Fruit fly (Drosophila melanogaster) whole organism, embryonic: ENCODE results near the gene spd-2.

Experiments
- CG10147 ChIP-seq: fragments of 200-800 bp; sonication (Bioruptor generic); optimal IDR thresholded peaks from 2 replicates; lab custom pipeline; 2019; ENCODE audit warnings: missing biosample characterization, mild to moderate bottlenecking, missing genetic modification characterization, moderate library complexity
- CG10321 ChIP-seq: fragments of 200-800 bp; sonication (Bioruptor generic); IDR thresholded peaks from 2 replicates; pipeline ENCODE4 v1.3.6; 2022; ENCODE audit warnings: missing biosample characterization, missing genetic modification characterization
- CG12071 ChIP-seq: fragments of 200-800 bp; sonication (Bioruptor generic); optimal IDR thresholded peaks from 3 replicates; lab custom pipeline; 2018; ENCODE audit warnings: missing biosample characterization, mild to moderate bottlenecking, missing genetic modification characterization
- CG12155 ChIP-seq: fragments of 200-800 bp; sonication (Bioruptor generic); optimal IDR thresholded peaks from 3 replicates; lab custom pipeline; 2016; ENCODE audit warnings: missing biosample characterization, missing genetic modification characterization
- CG12236 ChIP-seq: fragments of 200-800 bp; sonication (Bioruptor generic); optimal IDR thresholded peaks from 2 replicates; lab custom pipeline; 2016; ENCODE audit warnings: missing biosample characterization, missing genetic modification characterization
- CG13775 ChIP-seq: fragments of 200-800 bp; sonication (Bioruptor generic); optimal IDR thresholded peaks from 3 replicates; lab custom pipeline; 2017; ENCODE audit warnings: missing biosample characterization, mild to moderate bottlenecking, missing genetic modification characterization
- CG1603 ChIP-seq: fragments of 200-800 bp; sonication (Bioruptor generic); optimal IDR thresholded peaks from 2 replicates; lab custom pipeline; 2019; ENCODE audit warnings: missing biosample characterization, mild to moderate bottlenecking, missing genetic modification characterization, moderate library complexity
- CG17385 ChIP-seq: fragments of 200-800 bp; sonication (Bioruptor generic); optimal IDR thresholded peaks from 3 replicates; lab custom pipeline; 2018; ENCODE audit warnings: missing biosample characterization, mild to moderate bottlenecking, missing genetic modification characterization
- CG17612 ChIP-seq: fragments of 200-800 bp; sonication (Bioruptor generic); IDR thresholded peaks from 2 replicates; pipeline ENCODE4 v1.3.6; 2022; ENCODE audit warnings: missing biosample characterization, missing genetic modification characterization
- CG18476 ChIP-seq: fragments of 200-800 bp; sonication (Bioruptor generic); optimal IDR thresholded peaks from 2 replicates; lab custom pipeline; 2016; ENCODE audit warnings: missing biosample characterization, mild to moderate bottlenecking, missing genetic modification characterization
- CG31224 ChIP-seq: fragments of 200-800 bp; sonication (Bioruptor generic); IDR thresholded peaks from 2 replicates; pipeline ENCODE4 v1.3.6; 2022; ENCODE audit warnings: missing biosample characterization, missing genetic modification characterization
- CG4404 ChIP-seq: fragments of 200-800 bp; sonication (Bioruptor generic); IDR thresholded peaks from 2 replicates; pipeline ENCODE4 v1.3.6; 2022; ENCODE audit warnings: missing biosample characterization, missing genetic modification characterization
- CG8089 ChIP-seq: fragments of 200-800 bp; sonication (Bioruptor generic); optimal IDR thresholded peaks from 3 replicates; lab custom pipeline; 2016; ENCODE audit warnings: missing biosample characterization, missing genetic modification characterization
- CG8359 ChIP-seq: fragments of 200-800 bp; sonication (Bioruptor generic); optimal IDR thresholded peaks from 2 replicates; lab custom pipeline; 2017; ENCODE audit warnings: missing biosample characterization, mild to moderate bottlenecking, missing genetic modification characterization, borderline replicate concordance
- CG8944 ChIP-seq: fragments of 200-800 bp; sonication (Bioruptor generic); optimal IDR thresholded peaks from 3 replicates; lab custom pipeline; 2016; ENCODE audit warnings: missing biosample characterization, missing genetic modification characterization
- CG9609 ChIP-seq: fragments of 200-800 bp; sonication (Bioruptor generic); optimal IDR thresholded peaks from 3 replicates; lab custom pipeline; 2016; ENCODE audit warnings: missing biosample characterization, missing genetic modification characterization
- Chrac-16 ChIP-seq: fragments of 200-800 bp; sonication (Bioruptor generic); optimal IDR thresholded peaks from 3 replicates; lab custom pipeline; 2016; ENCODE audit warnings: missing biosample characterization, missing genetic modification characterization
- Hey ChIP-seq: fragments of 200-800 bp; sonication (Bioruptor generic); optimal IDR thresholded peaks from 3 replicates; lab custom pipeline; 2018; ENCODE audit warnings: missing biosample characterization, mild to moderate bottlenecking, missing genetic modification characterization
- Lim3 ChIP-seq: fragments of 200-800 bp; sonication (Bioruptor generic); IDR thresholded peaks from 2 replicates; pipeline ENCODE4 v1.3.6; 2022; ENCODE audit warnings: missing biosample characterization, missing genetic modification characterization
- Mrtf ChIP-seq: fragments of 200-800 bp; sonication (Bioruptor generic); IDR thresholded peaks from 3 replicates; pipeline ENCODE4 v1.3.6; 2022; ENCODE audit warnings: missing biosample characterization, missing genetic modification characterization
- NC2α ChIP-seq: fragments of 200-800 bp; sonication (Bioruptor generic); optimal IDR thresholded peaks from 2 replicates; lab custom pipeline; 2016; ENCODE audit warnings: missing biosample characterization, missing genetic modification characterization
- NC2β ChIP-seq: fragments of 200-800 bp; sonication (Bioruptor generic); optimal IDR thresholded peaks from 2 replicates; lab custom pipeline; 2016; ENCODE audit warnings: missing biosample characterization, missing genetic modification characterization
- NK7.1 ChIP-seq: fragments of 200-800 bp; sonication (Bioruptor generic); optimal IDR thresholded peaks from 3 replicates; lab custom pipeline; 2016; ENCODE audit warnings: missing biosample characterization, missing genetic modification characterization
- Rfx ChIP-seq: fragments of 200-800 bp; sonication (Bioruptor generic); IDR thresholded peaks from 2 replicates; pipeline ENCODE4 v1.3.6; 2022; ENCODE audit warnings: missing biosample characterization, missing genetic modification characterization
- Sin3A ChIP-seq: fragments of >200 bp; optimal IDR thresholded peaks from 2 replicates; lab custom pipeline; 2018
- Sry-β ChIP-seq: fragments of 200-800 bp; sonication (Bioruptor generic); optimal IDR thresholded peaks from 2 replicates; lab custom pipeline; 2018; ENCODE audit warnings: missing biosample characterization, mild to moderate bottlenecking, missing genetic modification characterization, moderate library complexity
- Stat92E ChIP-seq, 3 experiments: fragments of >200 bp in 2 of 3; fragments of 200-800 bp in 1 of 3; sonication (Bioruptor generic) in 1 of 3; optimal IDR thresholded peaks; 2 replicates each; lab custom pipeline; 2017 to 2019; ENCODE audit warnings: missing biosample characterization in 3 of 3, missing genetic modification characterization in 3 of 3, mild to moderate bottlenecking in 1 of 3, moderate library complexity in 1 of 3
- Tbp ChIP-seq: fragments of >200 bp; optimal IDR thresholded peaks from 2 replicates; lab custom pipeline; 2018; ENCODE audit warnings: missing biosample characterization, missing genetic modification characterization
- ase ChIP-seq: fragments of 200-800 bp; sonication (Bioruptor generic); IDR thresholded peaks from 3 replicates; pipeline ENCODE4 v1.3.6; 2022; ENCODE audit warnings: missing biosample characterization, missing genetic modification characterization
- bsh ChIP-seq, 2 experiments: fragments of 200-800 bp; sonication (Bioruptor generic); optimal IDR thresholded peaks; 2 replicates each; lab custom pipeline; 2017 to 2018; ENCODE audit warnings: mild to moderate bottlenecking in 2 of 2, missing biosample characterization in 2 of 2, missing genetic modification characterization in 2 of 2, moderate library complexity in 1 of 2
- caup ChIP-seq: fragments of 200-800 bp; sonication (Bioruptor generic); optimal IDR thresholded peaks from 3 replicates; lab custom pipeline; 2017; ENCODE audit warnings: missing biosample characterization, mild to moderate bottlenecking, missing genetic modification characterization, moderate library complexity; ENCODE audit not compliant: severe bottlenecking
- cg ChIP-seq: fragments of 200-800 bp; sonication (Bioruptor generic); optimal IDR thresholded peaks from 3 replicates; lab custom pipeline; 2019; ENCODE audit warnings: missing biosample characterization, mild to moderate bottlenecking, missing genetic modification characterization, moderate library complexity
- ci ChIP-seq: fragments of 200-800 bp; sonication (Bioruptor generic); IDR thresholded peaks from 3 replicates; pipeline ENCODE4 v1.3.6; 2022; ENCODE audit warnings: missing biosample characterization, missing genetic modification characterization
- disco-r ChIP-seq: fragments of 200-800 bp; sonication (Bioruptor generic); optimal IDR thresholded peaks from 2 replicates; lab custom pipeline; 2016; ENCODE audit warnings: missing biosample characterization, missing genetic modification characterization
- fu2 ChIP-seq: fragments of 200-800 bp; sonication (Bioruptor generic); optimal IDR thresholded peaks from 2 replicates; lab custom pipeline; 2016; ENCODE audit warnings: missing biosample characterization, missing genetic modification characterization
- ham ChIP-seq: fragments of 200-800 bp; sonication (Bioruptor generic); IDR thresholded peaks from 2 replicates; pipeline ENCODE4 v1.3.6; 2022; ENCODE audit warnings: missing biosample characterization, missing genetic modification characterization
- her ChIP-seq: fragments of 200-800 bp; sonication (Bioruptor generic); optimal IDR thresholded peaks from 2 replicates; lab custom pipeline; 2016; ENCODE audit warnings: missing biosample characterization, missing genetic modification characterization
- jigr1 ChIP-seq: fragments of 200-800 bp; sonication (Bioruptor generic); IDR thresholded peaks from 3 replicates; pipeline ENCODE4 v1.3.6; 2022; ENCODE audit warnings: missing biosample characterization, missing genetic modification characterization
- lilli ChIP-seq: fragments of 200-800 bp; sonication (Bioruptor generic); optimal IDR thresholded peaks from 3 replicates; lab custom pipeline; 2016; ENCODE audit warnings: missing biosample characterization, missing genetic modification characterization
- lmd ChIP-seq: fragments of 200-800 bp; sonication (Bioruptor generic); IDR thresholded peaks from 2 replicates; pipeline ENCODE4 v1.3.6; 2022; ENCODE audit warnings: missing biosample characterization, missing genetic modification characterization
- lola ChIP-seq, 3 experiments: fragments of >200 bp in 2 of 3; fragments of 200-800 bp in 1 of 3; sonication (Bioruptor generic) in 1 of 3; optimal IDR thresholded peaks; 2 replicates each; lab custom pipeline; 2017 to 2019; ENCODE audit warnings: missing biosample characterization in 3 of 3, missing genetic modification characterization in 3 of 3, mild to moderate bottlenecking in 1 of 3, moderate library complexity in 1 of 3
- lov ChIP-seq, 2 experiments: fragments of 200-800 bp in 1 of 2; fragments of >200 bp in 1 of 2; sonication (Bioruptor generic) in 1 of 2; IDR thresholded peaks in 1 of 2; optimal IDR thresholded peaks in 1 of 2; 2 replicates in 1 of 2; 3 replicates in 1 of 2; pipeline versions ENCODE4 v1.3.6 to Lab custom; 2017 to 2022; ENCODE audit warnings: missing biosample characterization in 1 of 2, missing genetic modification characterization in 1 of 2
- mam ChIP-seq: fragments of 200-800 bp; sonication (Bioruptor generic); optimal IDR thresholded peaks from 3 replicates; lab custom pipeline; 2016; ENCODE audit warnings: missing biosample characterization, missing genetic modification characterization
- nerfin-1 ChIP-seq: fragments of 200-800 bp; sonication (Bioruptor generic); optimal IDR thresholded peaks from 3 replicates; lab custom pipeline; 2019; ENCODE audit warnings: missing biosample characterization, mild to moderate bottlenecking, missing genetic modification characterization, moderate library complexity
- nerfin-2 ChIP-seq: fragments of 200-800 bp; sonication (Bioruptor generic); IDR thresholded peaks from 2 replicates; pipeline ENCODE4 v1.3.6; 2022; ENCODE audit warnings: missing biosample characterization, missing genetic modification characterization; ENCODE audit not compliant: partially characterized antibody
- org-1 ChIP-seq: fragments of 200-800 bp; sonication (Bioruptor generic); optimal IDR thresholded peaks from 2 replicates; lab custom pipeline; 2017; ENCODE audit warnings: missing biosample characterization, missing genetic modification characterization
- pan ChIP-seq, 4 experiments: fragments of >200 bp in 3 of 4; fragments of 200-800 bp in 1 of 4; sonication (Bioruptor generic) in 1 of 4; optimal IDR thresholded peaks in 3 of 4; IDR thresholded peaks in 1 of 4; 2 replicates each; pipeline versions ENCODE4 v1.3.6 to Lab custom; 2017 to 2022; ENCODE audit warnings: missing biosample characterization in 2 of 4, missing genetic modification characterization in 2 of 4, mixed read lengths in 1 of 4
- psq ChIP-seq: fragments of 200-800 bp; sonication (Bioruptor generic); optimal IDR thresholded peaks from 2 replicates; lab custom pipeline; 2017; ENCODE audit warnings: missing biosample characterization, missing genetic modification characterization
- sd ChIP-seq: fragments of 200-800 bp; sonication (Bioruptor generic); optimal IDR thresholded peaks from 3 replicates; lab custom pipeline; 2018; ENCODE audit warnings: missing biosample characterization, mild to moderate bottlenecking, missing genetic modification characterization, moderate library complexity
- slbo ChIP-seq: fragments of 200-800 bp; sonication (Bioruptor generic); IDR thresholded peaks from 2 replicates; pipeline ENCODE4 v1.3.6; 2022; ENCODE audit warnings: missing biosample characterization, missing genetic modification characterization
- z ChIP-seq: fragments of 200-800 bp; sonication (Bioruptor generic); IDR thresholded peaks from 3 replicates; pipeline ENCODE4 v1.3.6; 2022; ENCODE audit warnings: missing biosample characterization, missing genetic modification characterization

The spd-2 gene

dm6 chr3L:16544220-16544619, 50.6 kb downstream of the spd-2 start (continued):
- TF ChIP-seq mam (no peak), slbo (GFP tag; lab: Robert Waterston, UW) (peak; percentile 59), lov (optimal IDR thresholded peaks at IDR 0.05; lab: Kevin White, UChicago) (no peak), lov (GFP tag; IDR thresholded peaks at IDR 0.05; lab: Robert Waterston, UW) (no peak), lilli (peak; percentile 47), CG8944 (GFP tag; lab: Kevin White, UChicago) (peak; percentile 16), Tbp (GFP tag; lab: Kevin White, UChicago) (no peak), CG12155 (GFP tag; lab: Kevin White, UChicago) (no peak), Rfx (GFP tag; lab: Robert Waterston, UW) (peak; percentile 35; the same call in 1 of the 2 replicates), CG17385 (peak; percentile 18), CG17612 (no peak), Stat92E (GFP tag; optimal IDR thresholded peaks at IDR 0.05; lab: Kevin White, UChicago) (no peak), disco-r (GFP tag; lab: Kevin White, UChicago) (no peak), CG10147 (no peak), fu2 (GFP tag; lab: Kevin White, UChicago) (peak; percentile 4), psq (GFP tag; lab: Kevin White, UChicago) (no peak), CG10321 (no peak), z (GFP tag; lab: Robert Waterston, UW) (no peak), CG13775 (GFP tag; lab: Kevin White, UChicago) (no peak), CG4404 (GFP tag; lab: Robert Waterston, UW) (no peak), Hey (tag; lab: Kevin White, UChicago) (no peak), nerfin-1 (tag; lab: Kevin White, UChicago) (no peak), caup (GFP tag; lab: Kevin White, UChicago) (no peak), org-1 (GFP tag; lab: Kevin White, UChicago) (no peak), ci (peak; percentile 71), Sin3A (no peak), jigr1 (GFP tag; lab: Robert Waterston, UW) (no peak), sd (tag; lab: Kevin White, UChicago) (no peak), NK7.1 (GFP tag; lab: Kevin White, UChicago) (no peak), NC2β (peak; percentile 29), Chrac-16 (GFP tag; lab: Kevin White, UChicago) (peak; percentile 31), her (GFP tag; lab: Kevin White, UChicago) (no peak), ham (GFP tag; lab: Robert Waterston, UW) (no peak), Mrtf (GFP tag; lab: Robert Waterston, UW) (no peak), lola (GFP tag; optimal IDR thresholded peaks at IDR 0.05; lab: Kevin White, UChicago) (peak in 1 of 3 experiments; percentile 29), CG8089 (GFP tag; lab: Kevin White, UChicago) (peak; percentile 3), Lim3 (GFP tag; lab: Robert Waterston, UW) (no peak), CG8359 (GFP tag; lab: Kevin White, UChicago) (no peak), cg (GFP tag; lab: Kevin White, UChicago) (no peak), CG18476 (no peak), ase (GFP tag; lab: Robert Waterston, UW) (no peak; the same call in 2 of the 3 replicates), CG9609 (GFP tag; lab: Kevin White, UChicago) (peak; percentile 42), Sry-β (no peak), nerfin-2 (GFP tag; lab: Robert Waterston, UW) (no peak), pan (optimal IDR thresholded peaks at IDR 0.05; lab: Kevin White, UChicago) (no peak), pan (GFP tag; optimal IDR thresholded peaks at IDR 0.05 in 1 of 2, IDR thresholded peaks at IDR 0.05 in 1 of 2) (peak in 1 of 2 experiments; percentile 44), CG31224 (GFP tag; lab: Robert Waterston, UW) (no peak), CG1603 (tag; lab: Kevin White, UChicago) (peak; percentile 82), lmd (GFP tag; lab: Robert Waterston, UW) (peak; percentile 57), CG12236 (GFP tag; lab: Kevin White, UChicago) (no peak), bsh (GFP tag; optimal IDR thresholded peaks at IDR 0.05; lab: Kevin White, UChicago) (no peak), CG12071 (GFP tag; lab: Kevin White, UChicago) (peak; percentile 22), NC2α (GFP tag; lab: Kevin White, UChicago) (no peak)
